Fruit fly (Drosophila melanogaster): Measurements from ENCODE around the gene ex.

DNA sequence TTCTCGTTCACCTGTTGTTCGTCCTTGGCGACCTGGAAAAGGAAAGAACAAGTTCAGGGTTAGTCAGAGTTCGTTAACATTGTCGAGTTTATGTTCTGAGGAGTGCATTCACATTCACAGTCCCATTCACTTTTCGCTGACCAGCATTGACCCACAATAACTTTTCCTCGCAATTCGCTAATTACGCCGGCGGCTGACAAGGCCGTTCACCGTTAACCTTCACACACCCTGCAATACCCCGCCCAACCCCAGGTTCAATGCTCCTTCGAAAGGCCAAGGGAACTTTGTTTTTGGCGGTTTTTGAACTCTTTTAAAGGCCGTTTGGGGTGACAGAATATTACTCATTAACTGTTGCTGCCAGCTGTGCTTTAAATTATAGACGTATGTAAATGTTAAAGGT is 47.1 kb downstream of the ex start:
- TF ChIP-seq psq (optimal IDR thresholded peaks at IDR 0.05), result no peak
- TF ChIP-seq h (optimal IDR thresholded peaks at IDR 0.05), result no peak
- no peak for TF ChIP-seq Myc (optimal IDR thresholded peaks at IDR 0.05)
